Worm (Caenorhabditis elegans) whole organism, young adult: ENCODE measurements around the gene Y116A8C.37.
A peak's percentile ranks its signal among the peaks of the same experiment; 100 is the strongest.

ENCODE experiments used
- B0019.2 ChIP-seq: fragments of 200-800 bp; sonication (Bioruptor generic); conservative IDR thresholded peaks from 2 replicates; pipeline ENCODE4 v1.3.6; 2022; ENCODE audit warnings: missing genetic modification reagents, missing genetic modification characterization, missing compliant biosample characterization
- B0035.1 ChIP-seq: sonication (generic microtip); optimal IDR thresholded peaks from 2 replicates; lab custom pipeline; 2016; ENCODE audit warnings: missing genetic modification characterization, mild to moderate bottlenecking, missing compliant biosample characterization, missing genotype, missing genetic modification reagents
- C17E4.6 ChIP-seq: fragments of 200-800 bp; sonication (Bioruptor generic); IDR thresholded peaks from 2 replicates; pipeline ENCODE4 v1.3.6; 2022; ENCODE audit warnings: missing genetic modification reagents, missing genetic modification characterization, missing compliant biosample characterization
- D2030.7 ChIP-seq: fragments of 200-800 bp; sonication (Bioruptor generic); IDR thresholded peaks from 2 replicates; pipeline ENCODE4 v1.3.6; 2022; ENCODE audit warnings: missing genetic modification reagents, missing genetic modification characterization, missing compliant biosample characterization
- F10E7.11 ChIP-seq: sonication (generic microtip); optimal IDR thresholded peaks from 2 replicates; lab custom pipeline; 2017; ENCODE audit warnings: mild to moderate bottlenecking, missing genetic modification characterization, moderate library complexity, missing compliant biosample characterization
- F23B12.7 ChIP-seq: sonication (generic microtip); optimal IDR thresholded peaks from 2 replicates; lab custom pipeline; 2017; ENCODE audit warnings: missing genetic modification characterization, mild to moderate bottlenecking, missing compliant biosample characterization, antibody characterized with exemption, moderate library complexity; ENCODE audit not compliant: insufficient read depth
- F33H1.4 ChIP-seq: fragments of 200-800 bp; sonication (Bioruptor generic); IDR thresholded peaks from 2 replicates; pipeline ENCODE4 v1.3.6; 2022; ENCODE audit warnings: missing genetic modification reagents, missing genetic modification characterization, missing compliant biosample characterization
- F37B4.10 ChIP-seq: fragments of 200-800 bp; sonication (Bioruptor generic); IDR thresholded peaks from 2 replicates; pipeline ENCODE4 v1.3.6; 2022; ENCODE audit warnings: missing genetic modification characterization, missing compliant biosample characterization
- F49E8.2 ChIP-seq: sonication (generic microtip); optimal IDR thresholded peaks from 3 replicates; lab custom pipeline; 2017; ENCODE audit warnings: missing genetic modification characterization, mild to moderate bottlenecking, missing compliant biosample characterization, antibody characterized with exemption, moderate library complexity; ENCODE audit not compliant: insufficient read depth
- K12H6.12 ChIP-seq: fragments of 200-800 bp; sonication (Bioruptor generic); optimal IDR thresholded peaks from 2 replicates; lab custom pipeline; 2018; ENCODE audit warnings: mild to moderate bottlenecking, missing genetic modification characterization, missing compliant biosample characterization
- Y56A3A.18 ChIP-seq: fragments of 200-800 bp; sonication (Bioruptor generic); IDR thresholded peaks from 2 replicates; pipeline ENCODE4 v1.3.6; 2022; ENCODE audit warnings: missing genetic modification reagents, missing genetic modification characterization, missing compliant biosample characterization
- Y79H2A.3 ChIP-seq: fragments of 200-800 bp; sonication (Bioruptor generic); conservative IDR thresholded peaks from 2 replicates; pipeline ENCODE4 v1.3.6; 2022; ENCODE audit warnings: missing genetic modification reagents, missing genetic modification characterization, missing compliant biosample characterization
- ZK185.1 ChIP-seq: sonication (generic microtip); optimal IDR thresholded peaks from 2 replicates; lab custom pipeline; 2016; ENCODE audit warnings: mild to moderate bottlenecking, missing genetic modification characterization, missing compliant biosample characterization; ENCODE audit not compliant: poor library complexity, severe bottlenecking
- ama-1 ChIP-seq, 3 experiments: fragments of 150-350 bp in 1 of 3; sonication (generic microtip) in 2 of 3; optimal IDR thresholded peaks; 2 replicates each; lab custom pipeline; 2014 to 2018; ENCODE audit warnings: missing biosample characterization in 2 of 3, missing genetic modification characterization in 2 of 3, missing genetic modification reagents in 2 of 3
- attf-3 ChIP-seq: fragments of 200-800 bp; sonication (Bioruptor generic); conservative IDR thresholded peaks from 2 replicates; pipeline ENCODE4 v1.3.6; 2022; ENCODE audit warnings: missing genetic modification reagents, missing genetic modification characterization, missing compliant biosample characterization
- attf-6 ChIP-seq: fragments of 200-800 bp; sonication (Bioruptor generic); IDR thresholded peaks from 2 replicates; pipeline ENCODE4 v1.3.6; 2022; ENCODE audit warnings: missing genetic modification reagents, missing genetic modification characterization, missing compliant biosample characterization
- ceh-100 ChIP-seq: fragments of 200-800 bp; sonication (Bioruptor generic); IDR thresholded peaks from 2 replicates; pipeline ENCODE4 v1.3.6; 2022; ENCODE audit warnings: missing genetic modification reagents, missing genetic modification characterization, missing compliant biosample characterization
- ceh-27 ChIP-seq: fragments of 200-800 bp; sonication (Bioruptor generic); optimal IDR thresholded peaks from 2 replicates; lab custom pipeline; 2018; ENCODE audit warnings: mild to moderate bottlenecking, missing genetic modification characterization, moderate library complexity, missing compliant biosample characterization
- chd-7 ChIP-seq: sonication (generic microtip); optimal IDR thresholded peaks from 2 replicates; lab custom pipeline; 2016; ENCODE audit warnings: mild to moderate bottlenecking, missing genetic modification characterization, moderate library complexity, missing compliant biosample characterization
- egl-18 ChIP-seq: fragments of 200-800 bp; sonication (Bioruptor generic); IDR thresholded peaks from 2 replicates; pipeline ENCODE4 v1.3.6; 2022; ENCODE audit warnings: missing genetic modification reagents, missing genetic modification characterization, missing compliant biosample characterization
- egrh-3 ChIP-seq: fragments of 200-800 bp; sonication (Bioruptor generic); IDR thresholded peaks from 2 replicates; pipeline ENCODE4 v1.3.6; 2022; ENCODE audit warnings: missing genetic modification reagents, missing genetic modification characterization, missing compliant biosample characterization
- fkh-3 ChIP-seq: sonication (generic microtip); optimal IDR thresholded peaks from 2 replicates; lab custom pipeline; 2016; ENCODE audit warnings: mild to moderate bottlenecking, missing genetic modification characterization, missing compliant biosample characterization
- hmg-1.2 ChIP-seq: fragments of 200-800 bp; sonication (Bioruptor generic); IDR thresholded peaks from 2 replicates; pipeline ENCODE4 v1.3.6; 2022; ENCODE audit warnings: missing genetic modification reagents, missing genetic modification characterization, missing compliant biosample characterization
- lin-26 ChIP-seq: fragments of 200-800 bp; sonication (Bioruptor generic); IDR thresholded peaks from 2 replicates; pipeline ENCODE4 v1.3.6; 2022; ENCODE audit warnings: missing genetic modification reagents, missing genetic modification characterization, missing compliant biosample characterization
- lin-54 ChIP-seq: fragments of 200-800 bp; sonication (Bioruptor generic); optimal IDR thresholded peaks from 2 replicates; lab custom pipeline; 2018; ENCODE audit warnings: mild to moderate bottlenecking, missing genetic modification characterization, missing compliant biosample characterization
- lsy-27 ChIP-seq: sonication (generic microtip); optimal IDR thresholded peaks from 2 replicates; lab custom pipeline; 2017; ENCODE audit warnings: missing genetic modification characterization, mild to moderate bottlenecking, missing compliant biosample characterization, antibody characterized with exemption, missing genotype, borderline replicate concordance; ENCODE audit not compliant: insufficient read depth
- madf-3 ChIP-seq: fragments of 200-800 bp; sonication (Bioruptor generic); IDR thresholded peaks from 2 replicates; pipeline ENCODE4 v1.3.6; 2022; ENCODE audit warnings: missing genetic modification reagents, missing genetic modification characterization, missing compliant biosample characterization
- mcd-1 ChIP-seq: fragments of 200-800 bp; sonication (Bioruptor generic); IDR thresholded peaks from 2 replicates; pipeline ENCODE4 v1.3.6; 2022; ENCODE audit warnings: missing genetic modification reagents, missing genetic modification characterization, missing compliant biosample characterization
- pbrm-1 ChIP-seq: fragments of 200-800 bp; sonication (Bioruptor generic); IDR thresholded peaks from 2 replicates; pipeline ENCODE4 v1.3.6; 2022; ENCODE audit warnings: missing genetic modification reagents, missing genetic modification characterization, missing compliant biosample characterization
- repo-1 ChIP-seq: sonication (generic microtip); optimal IDR thresholded peaks from 2 replicates; lab custom pipeline; 2017; ENCODE audit warnings: mild to moderate bottlenecking, missing genetic modification characterization, missing compliant biosample characterization
- snpc-3.4 ChIP-seq: sonication (generic microtip); optimal IDR thresholded peaks from 2 replicates; lab custom pipeline; 2017; ENCODE audit warnings: missing genetic modification characterization, mild to moderate bottlenecking, missing compliant biosample characterization, antibody characterized with exemption, moderate library complexity, missing genotype, missing genetic modification reagents
- snpc-4 ChIP-seq, 5 experiments: fragments of 150-350 bp in 1 of 5; sonication (generic microtip) in 4 of 5; optimal IDR thresholded peaks; 2 replicates each; lab custom pipeline; 2014 to 2018; ENCODE audit warnings: missing genetic modification characterization in 5 of 5, missing biosample characterization in 3 of 5, antibody characterized with exemption in 2 of 5, mild to moderate bottlenecking in 2 of 5, missing compliant biosample characterization in 2 of 5, missing genotype in 2 of 5, moderate library complexity in 2 of 5, missing genetic modification reagents in 1 of 5
- tbp1 ChIP-seq: fragments of 200-800 bp; sonication (Bioruptor generic); optimal IDR thresholded peaks from 2 replicates; lab custom pipeline; 2018; ENCODE audit warnings: mild to moderate bottlenecking, missing genetic modification characterization, missing compliant biosample characterization
- ztf-22 ChIP-seq: fragments of 200-800 bp; sonication (Bioruptor generic); optimal IDR thresholded peaks from 2 replicates; lab custom pipeline; 2018; ENCODE audit warnings: mild to moderate bottlenecking, missing genetic modification characterization, moderate library complexity, missing compliant biosample characterization
- ztf-28 ChIP-seq: fragments of 200-800 bp; sonication (Bioruptor generic); IDR thresholded peaks from 2 replicates; pipeline ENCODE4 v1.3.6; 2022; ENCODE audit warnings: missing genetic modification reagents, missing genetic modification characterization, missing compliant biosample characterization

The Y116A8C.37 gene

ce11 chrIV:17087384-17088099 lies 43.4 kb downstream of the Y116A8C.37 start, which contains the start of the genes snx-13 and snr-1 (continued):
- TF ChIP-seq ceh-27 (GFP tag; lab: Kevin White, UChicago): peak; percentile 81
- TF ChIP-seq F33H1.4 (GFP tag; lab: Robert Waterston, UW): 0 out of 2 replicates have a peak, but pooled peaks have one; percentile 18
- peak; percentile 57 for TF ChIP-seq snpc-3.4 (tag; lab: Kevin White, UChicago)

ce11 chrIV:17084839-17085238 lies 46.1 kb downstream of the Y116A8C.37 start:
- TF ChIP-seq ZK185.1 (tag; lab: Kevin White, UChicago): no peak
- no peak for TF ChIP-seq chd-7
- no peak for TF ChIP-seq pbrm-1 (GFP tag; lab: Robert Waterston, UW)
- TF ChIP-seq K12H6.12 (tag; lab: Kevin White, UChicago): no peak
- no peak for TF ChIP-seq ztf-28
- TF ChIP-seq F23B12.7: no peak
- no peak for TF ChIP-seq fkh-3 (tag; lab: Kevin White, UChicago)
- TF ChIP-seq attf-3 (GFP tag; lab: Robert Waterston, UW): no peak
- no peak for TF ChIP-seq B0019.2 (GFP tag; lab: Robert Waterston, UW)
- TF ChIP-seq lin-26 (GFP tag; lab: Robert Waterston, UW): no peak
- TF ChIP-seq F10E7.11 (tag; lab: Kevin White, UChicago): no peak
- no peak for TF ChIP-seq snpc-4 (GFP tag; optimal IDR thresholded peaks at IDR 0.05; lab: Kevin White, UChicago)
- TF ChIP-seq snpc-4 (tag; optimal IDR thresholded peaks at IDR 0.05; lab: Kevin White, UChicago): peak in 2 of 4 experiments; percentile 28 to 76
- peak; percentile 43; the same call in 1 of the 2 replicates for TF ChIP-seq D2030.7
- no peak for TF ChIP-seq egl-18 (GFP tag; lab: Robert Waterston, UW)
- no peak for TF ChIP-seq B0035.1
- no peak for TF ChIP-seq Y56A3A.18 (GFP tag; lab: Robert Waterston, UW)
- TF ChIP-seq egrh-3 (GFP tag; lab: Robert Waterston, UW): no peak
- peak; percentile 86 for TF ChIP-seq attf-6
- TF ChIP-seq hmg-1.2 (GFP tag; lab: Robert Waterston, UW): no peak
- no peak for TF ChIP-seq ama-1 (optimal IDR thresholded peaks at IDR 0.05; lab: Kevin White, UChicago)
- no peak for TF ChIP-seq ama-1 (GFP tag; optimal IDR thresholded peaks at IDR 0.05; lab: Kevin White, UChicago)
- no peak for TF ChIP-seq C17E4.6
- TF ChIP-seq lsy-27: no peak
- TF ChIP-seq ceh-100 (GFP tag; lab: Robert Waterston, UW): peak; percentile 84
- TF ChIP-seq mcd-1 (GFP tag; lab: Robert Waterston, UW): peak; percentile 34; the same call in 1 of the 2 replicates
- TF ChIP-seq tbp1 (GFP tag; lab: Kevin White, UChicago): no peak
- no peak for TF ChIP-seq Y79H2A.3 (GFP tag; lab: Robert Waterston, UW)
- peak; percentile 15 for TF ChIP-seq snpc-3.4 (tag; lab: Kevin White, UChicago)
- TF ChIP-seq F49E8.2: peak; percentile 19
- TF ChIP-seq lin-54 (GFP tag; lab: Kevin White, UChicago): peak; percentile 9
- TF ChIP-seq ztf-22 (GFP tag; lab: Kevin White, UChicago): no peak
- TF ChIP-seq ceh-27 (GFP tag; lab: Kevin White, UChicago): no peak
- no peak for TF ChIP-seq F37B4.10
- TF ChIP-seq repo-1 (tag; lab: Kevin White, UChicago): no peak
- TF ChIP-seq madf-3 (GFP tag; lab: Robert Waterston, UW): peak; percentile 53; the same call in 1 of the 2 replicates
